Worm (Caenorhabditis elegans): ENCODE measurements around the gene F55G7.3.

DNA sequence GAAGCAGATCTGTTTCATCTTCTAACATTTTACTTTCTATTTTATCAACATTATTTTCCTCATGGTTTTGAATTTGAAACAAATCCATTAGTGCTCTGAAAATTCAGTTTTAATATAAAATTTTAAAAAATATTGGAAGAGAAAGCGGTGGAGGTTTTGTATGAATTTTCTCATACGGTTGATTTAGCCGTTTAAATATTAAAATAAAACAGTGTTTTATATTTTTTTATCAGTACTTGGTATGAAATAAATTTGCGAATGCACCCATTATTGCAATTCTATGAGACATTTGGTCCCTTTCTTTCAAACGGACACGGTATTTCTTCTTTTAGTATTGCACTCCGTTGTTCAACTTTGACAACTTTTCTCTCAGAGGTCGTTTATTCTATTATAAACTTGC, 10.3 kb downstream of the F55G7.3 start, which contains the start of gene dot-1.4:
- no peak for TF ChIP-seq flt-1 (GFP tag; IDR thresholded peaks at IDR 0.05)
- TF ChIP-seq ztf-29 (GFP tag; IDR thresholded peaks at IDR 0.05) = no peak
- TF ChIP-seq tab-1 (GFP tag; IDR thresholded peaks at IDR 0.05) = no peak
- no peak for TF ChIP-seq klf-2 (GFP tag; conservative IDR thresholded peaks at IDR 0.05)
- no peak for TF ChIP-seq ref-1 (GFP tag; conservative IDR thresholded peaks at IDR 0.05)
